Worm (Caenorhabditis elegans) whole organism, L4 larva: ENCODE measurements around the gene T05A7.13.

Source experiments
- duxl-1 ChIP-seq: sonication (generic microtip); optimal IDR thresholded peaks from 2 replicates; lab custom pipeline; 2016; ENCODE audit warnings: mild to moderate bottlenecking, missing genetic modification characterization, moderate library complexity, missing compliant biosample characterization; ENCODE audit not compliant: poor library complexity
- egl-27 ChIP-seq: sonication (generic microtip); optimal IDR thresholded peaks from 3 replicates; lab custom pipeline; 2017; ENCODE audit warnings: missing biosample characterization, missing genetic modification reagents, missing genetic modification characterization
- lin-13 ChIP-seq: fragments of 150-350 bp; optimal IDR thresholded peaks from 2 replicates; lab custom pipeline; 2014; ENCODE audit warnings: missing biosample characterization, missing genetic modification reagents, missing genetic modification characterization
- nhr-10 ChIP-seq: fragments of 150-350 bp; optimal IDR thresholded peaks from 2 replicates; lab custom pipeline; 2014; ENCODE audit warnings: missing biosample characterization, missing genetic modification characterization
- nhr-11 ChIP-seq: fragments of 150-350 bp; optimal IDR thresholded peaks from 2 replicates; lab custom pipeline; 2014; ENCODE audit warnings: missing biosample characterization, missing genetic modification characterization
- snpc-4 ChIP-seq: fragments of 150-350 bp; optimal IDR thresholded peaks from 2 replicates; lab custom pipeline; 2014; ENCODE audit warnings: missing biosample characterization, missing genetic modification characterization
- unc-39 ChIP-seq: sonication (generic microtip); optimal IDR thresholded peaks from 2 replicates; lab custom pipeline; 2017; ENCODE audit warnings: missing biosample characterization, missing genetic modification characterization
- unc-62 ChIP-seq, 3 experiments: fragments of 150-350 bp in 1 of 3; sonication (generic microtip); optimal IDR thresholded peaks in 2 of 3; peaks in 1 of 3; 1 replicate in 1 of 3; 2 replicates in 2 of 3; lab custom pipeline; 2014 to 2017; ENCODE audit warnings: missing biosample characterization in 3 of 3, missing genetic modification characterization in 3 of 3, missing genetic modification reagents in 3 of 3, missing genotype in 1 of 3
- zip-2 ChIP-seq: fragments of 150-350 bp; optimal IDR thresholded peaks from 2 replicates; lab custom pipeline; 2014; ENCODE audit warnings: missing biosample characterization, missing genetic modification characterization

DNA sequence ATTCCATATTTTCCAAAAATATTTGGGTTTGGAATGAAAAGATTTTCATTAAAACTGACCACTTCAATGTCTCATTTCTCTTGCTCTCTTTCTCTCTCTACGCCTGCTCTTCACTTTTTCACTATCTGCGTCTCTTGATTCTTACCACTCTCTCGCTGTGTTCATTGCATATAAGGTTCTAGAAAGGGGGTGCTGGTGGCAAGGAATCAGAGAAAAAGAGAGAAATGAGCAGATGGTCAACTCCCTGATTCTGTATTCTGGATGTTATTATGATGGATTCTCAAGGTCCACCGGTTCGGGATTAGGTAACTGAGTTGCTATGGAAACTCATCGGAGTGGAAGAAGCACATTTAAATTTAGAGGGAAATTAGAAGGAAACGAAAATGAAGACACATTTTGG, 20.4 kb downstream of the T05A7.13 start:
- TF ChIP-seq lin-13 (no peak), nhr-10 (tag; lab: Kevin White, UChicago) (no peak), nhr-11 (tag; lab: Kevin White, UChicago) (no peak), zip-2 (tag; lab: Kevin White, UChicago) (no peak), snpc-4 (no peak), unc-39 (no peak), unc-62 (GFP tag; optimal IDR thresholded peaks at IDR 0.05 in 1 of 2; lab: Kevin White, UChicago) (no peak), unc-62 (tag; optimal IDR thresholded peaks at IDR 0.05; lab: Kevin White, UChicago) (no peak), duxl-1 (tag; lab: Kevin White, UChicago) (no peak), egl-27 (no peak)
